Fruit fly (Drosophila melanogaster) S2 (cell line): ENCODE measurements around the gene CG32176.

Experiments
- CG8478 ChIP-seq: fragments of >200 bp; optimal IDR thresholded peaks from 2 replicates; lab custom pipeline; 2018
- CTCF ChIP-seq, 2 experiments: fragments of >200 bp; optimal IDR thresholded peaks; 2 replicates each; lab custom pipeline; 2018

DNA sequence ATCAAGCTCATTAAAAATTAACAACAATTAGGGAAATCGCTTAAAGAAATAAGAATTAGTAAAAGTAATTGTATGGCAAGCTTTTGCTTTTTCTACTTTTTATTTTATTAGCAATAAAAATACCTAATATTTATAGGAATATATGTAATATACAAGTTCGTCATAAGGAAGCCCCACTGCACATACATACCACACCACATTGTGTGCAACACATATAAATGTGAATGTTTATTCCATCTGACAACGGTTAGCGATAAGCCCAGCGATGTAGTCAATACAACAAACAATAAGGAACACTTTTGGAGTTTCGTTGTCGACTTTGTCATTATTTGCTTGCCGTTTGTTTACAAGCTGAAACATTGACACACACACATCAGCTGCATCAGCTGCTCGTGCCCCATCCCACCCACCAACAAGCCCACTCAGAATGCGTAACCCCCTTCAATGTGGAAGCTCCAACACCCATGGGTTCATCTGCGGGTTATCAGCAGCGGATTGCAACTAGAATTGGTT is 51.7 kb downstream of the CG32176 start:
- TF ChIP-seq CTCF (optimal IDR thresholded peaks at IDR 0.05; lab: Kevin White, UChicago) (no peak), CG8478 (no peak)
